Fruit fly (Drosophila melanogaster): ENCODE results near the gene Hibch.

Gene Hibch

dm6 chr3R:15367477-15367876 lies 10.4 kb downstream of the Hibch start, which contains the start of gene CG34404 (continued):
- TF ChIP-seq dysf (GFP tag; IDR thresholded peaks at IDR 0.05), result no peak
- TF ChIP-seq grn (GFP tag; optimal IDR thresholded peaks at IDR 0.05), result no peak
- TF ChIP-seq CG8290 (GFP tag; optimal IDR thresholded peaks at IDR 0.05), result no peak
- TF ChIP-seq CG8290 (tag; optimal IDR thresholded peaks at IDR 0.05), result peak in 1 of 2 experiments; percentile 28
- TF ChIP-seq Mad (GFP tag; optimal IDR thresholded peaks at IDR 0.05), result no peak
- no peak for TF ChIP-seq vfl (GFP tag; optimal IDR thresholded peaks at IDR 0.05)
- no peak for TF ChIP-seq Rx (GFP tag; IDR thresholded peaks at IDR 0.05)
- TF ChIP-seq CG31388 (GFP tag; optimal IDR thresholded peaks at IDR 0.05), result no peak
- no peak for TF ChIP-seq E2f1 (GFP tag; IDR thresholded peaks at IDR 0.05)
- no peak for TF ChIP-seq cwo (GFP tag; optimal IDR thresholded peaks at IDR 0.05)
- TF ChIP-seq Dek (tag; optimal IDR thresholded peaks at IDR 0.05), result no peak
- no peak for TF ChIP-seq pfk (GFP tag; optimal IDR thresholded peaks at IDR 0.05)
- TF ChIP-seq ssp (GFP tag; IDR thresholded peaks at IDR 0.05), result no peak
- no peak for TF ChIP-seq CG14860 (GFP tag; IDR thresholded peaks at IDR 0.05; ENCODE audit: partially characterized antibody)
- TF ChIP-seq CG4282 (GFP tag; optimal IDR thresholded peaks at IDR 0.05), result no peak
- peak; percentile 4 for TF ChIP-seq her (GFP tag; optimal IDR thresholded peaks at IDR 0.05)
- TF ChIP-seq insv (GFP tag; optimal IDR thresholded peaks at IDR 0.05), result peak; percentile 61 to 96
- no peak for TF ChIP-seq dan (GFP tag; IDR thresholded peaks at IDR 0.05)
- no peak for TF ChIP-seq Stat92E (GFP tag; optimal IDR thresholded peaks at IDR 0.05)
- TF ChIP-seq CG9876 (GFP tag; optimal IDR thresholded peaks at IDR 0.05), result no peak
- no peak for TF ChIP-seq p53 (GFP tag; optimal IDR thresholded peaks at IDR 0.05)
- TF ChIP-seq CG12155 (GFP tag; optimal IDR thresholded peaks at IDR 0.05), result no peak
- no peak for TF ChIP-seq CG11247 (GFP tag; IDR thresholded peaks at IDR 0.05)
- TF ChIP-seq stwl (tag; optimal IDR thresholded peaks at IDR 0.05), result peak; percentile 45
- TF ChIP-seq HLH4C (GFP tag; IDR thresholded peaks at IDR 0.05; ENCODE audit: partially characterized antibody), result peak; percentile 42; the same call in 1 of the 3 replicates
- no peak for TF ChIP-seq CG33213 (GFP tag; optimal IDR thresholded peaks at IDR 0.05)
- TF ChIP-seq YL-1 (GFP tag; optimal IDR thresholded peaks at IDR 0.05), result peak; percentile 9
- no peak for TF ChIP-seq Atf3 (GFP tag; optimal IDR thresholded peaks at IDR 0.05)
- TF ChIP-seq CG2889 (GFP tag; IDR thresholded peaks at IDR 0.05), result no peak
- no peak for TF ChIP-seq CrebB (tag; optimal IDR thresholded peaks at IDR 0.05)
- peak; percentile 38 for TF ChIP-seq MESR4 (GFP tag; optimal IDR thresholded peaks at IDR 0.05)
- TF ChIP-seq gce (GFP tag; IDR thresholded peaks at IDR 0.05), result no peak
- peak; percentile 66 for TF ChIP-seq Med (GFP tag)
- peak; percentile 54; the same call in 1 of the 2 replicates for TF ChIP-seq Scr (GFP tag; IDR thresholded peaks at IDR 0.05; ENCODE audit: partially characterized antibody)
- TF ChIP-seq bcd (GFP tag; optimal IDR thresholded peaks at IDR 0.05), result no peak
- TF ChIP-seq MBD-R2 (GFP tag; IDR thresholded peaks at IDR 0.05), result peak; percentile 39; the same call in 1 of the 2 replicates
- no peak for TF ChIP-seq MTF-1 (GFP tag; optimal IDR thresholded peaks at IDR 0.05; ENCODE audit: borderline replicate concordance)
- peak; percentile 22; the same call in 1 of the 2 replicates for TF ChIP-seq sob (GFP tag; IDR thresholded peaks at IDR 0.05)
- TF ChIP-seq BEAF-32 (GFP tag; optimal IDR thresholded peaks at IDR 0.05), result peak; percentile 38
- TF ChIP-seq bbx (GFP tag; IDR thresholded peaks at IDR 0.05; ENCODE audit: partially characterized antibody), result peak; percentile 39
- peak; percentile 73 for TF ChIP-seq Dref (GFP tag; IDR thresholded peaks at IDR 0.05)
- TF ChIP-seq CkIIα-i1 (GFP tag; IDR thresholded peaks at IDR 0.05), result no peak
- TF ChIP-seq CG6683 (GFP tag; optimal IDR thresholded peaks at IDR 0.05), result no peak
- TF ChIP-seq Trl (optimal IDR thresholded peaks at IDR 0.05), result no peak
- TF ChIP-seq Trl (GFP tag; optimal IDR thresholded peaks at IDR 0.05), result no peak
- TF ChIP-seq CG17829 (tag; optimal IDR thresholded peaks at IDR 0.05), result no peak
- TF ChIP-seq CG1603 (tag; optimal IDR thresholded peaks at IDR 0.05), result peak; percentile 59
- TF ChIP-seq hth (optimal IDR thresholded peaks at IDR 0.05), result no peak
- no peak for TF ChIP-seq Sox100B (GFP tag; optimal IDR thresholded peaks at IDR 0.05)
- TF ChIP-seq Ets97D (GFP tag; optimal IDR thresholded peaks at IDR 0.05), result peak; percentile 4
- TF ChIP-seq unc-4 (GFP tag; IDR thresholded peaks at IDR 0.05; ENCODE audit: partially characterized antibody), result 0 out of 2 replicates have a peak, but pooled peaks have one; percentile 24
- no peak for TF ChIP-seq CG14667 (GFP tag; IDR thresholded peaks at IDR 0.05)
